Fruit fly (Drosophila melanogaster): ENCODE measurements around the gene CG15771.

DNA sequence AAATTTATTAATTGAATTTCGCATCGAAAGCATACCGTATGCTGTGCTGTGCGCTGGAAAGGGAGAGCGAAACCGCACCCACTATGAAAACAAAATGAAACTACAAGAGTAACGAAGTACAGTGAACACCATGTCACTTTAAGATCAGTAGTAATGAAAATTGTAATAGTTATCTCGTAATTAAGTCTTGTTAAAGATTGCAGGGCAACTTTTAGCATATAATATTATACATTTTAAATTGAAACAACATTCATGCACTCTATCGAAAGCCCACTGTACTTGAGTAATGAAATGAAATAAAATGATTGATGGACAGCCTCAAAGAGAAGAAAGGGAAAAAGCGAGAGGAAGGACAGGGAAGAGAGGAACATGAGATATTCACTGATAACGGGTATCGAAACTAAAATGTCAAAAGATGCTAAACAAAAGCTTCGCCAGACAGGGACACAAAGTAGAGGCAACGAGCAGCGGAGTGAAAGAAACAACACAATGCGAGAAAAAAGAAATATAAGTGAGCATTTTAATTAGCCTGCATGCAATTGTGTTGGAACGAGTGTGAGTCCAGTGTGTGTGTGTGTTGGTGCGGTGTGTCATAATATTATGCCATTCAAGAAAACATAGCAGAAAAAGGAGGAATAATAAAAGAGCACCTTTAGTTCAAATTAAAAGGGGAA lies 20.0 kb upstream of the CG15771 start:
- TF ChIP-seq CG3065 (GFP tag; optimal IDR thresholded peaks at IDR 0.05), result peak; percentile 12
- no peak for TF ChIP-seq gfzf (GFP tag; optimal IDR thresholded peaks at IDR 0.05)
- TF ChIP-seq tna (GFP tag; IDR thresholded peaks at IDR 0.05; ENCODE audit: partially characterized antibody), result no peak
- peak; percentile 29 for TF ChIP-seq CG6683 (GFP tag; optimal IDR thresholded peaks at IDR 0.05)
- peak; percentile 83 for TF ChIP-seq dysf (GFP tag; IDR thresholded peaks at IDR 0.05)
- peak; percentile 83 for TF ChIP-seq CG17328 (GFP tag; IDR thresholded peaks at IDR 0.05)
- no peak for TF ChIP-seq CG4360 (GFP tag; IDR thresholded peaks at IDR 0.05)
- 0 out of 2 replicates have a peak, but pooled peaks have one; percentile 19 for TF ChIP-seq cas (GFP tag; IDR thresholded peaks at IDR 0.05)
- TF ChIP-seq wdn (GFP tag; IDR thresholded peaks at IDR 0.05), result peak; percentile 71

Measured in whole organism, embryonic.